Comparison of ENCODE assay signal across 5 fruit fly cellular contexts in the genomic region with DNA sequence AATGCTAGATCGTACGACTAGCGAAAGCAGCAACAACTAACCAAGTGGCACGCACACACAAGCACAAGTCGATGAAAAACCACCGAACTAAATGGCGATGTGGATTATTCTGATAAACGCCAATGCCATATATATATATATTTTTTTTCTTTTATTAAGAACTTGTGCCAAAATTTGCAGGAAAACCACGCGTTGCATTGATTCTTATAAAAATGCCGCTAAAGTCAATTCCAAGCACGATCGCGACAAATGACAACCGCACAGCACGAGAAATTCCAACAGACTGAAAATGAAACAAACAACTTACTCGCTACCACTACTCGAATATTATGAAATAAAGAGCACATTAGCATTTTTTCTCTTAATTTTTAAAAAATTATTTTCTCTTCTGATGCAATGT.
TF ChIP-seq lines count a peak whose summit lies in the region.

Gene for, minus strand, starts transcription at position 287 of the 400 bp plus-strand sequence.

- TF ChIP-seq CTCF in whole organism, embryonic (GFP tag; optimal IDR thresholded peaks at IDR 0.05; lab: Kevin White, UChicago) = no peak

TF ChIP-seq in whole organism, adult, 20 proteins besides CTCF, POLR2A, EP300 and RAD21:
- no peak for TF ChIP-seq tj (GFP tag; optimal IDR thresholded peaks at IDR 0.05; lab: Kevin White, UChicago)
- TF ChIP-seq CG12768 (GFP tag; optimal IDR thresholded peaks at IDR 0.05; lab: Kevin White, UChicago) = peak; percentile 1
- TF ChIP-seq Mnt (GFP tag; optimal IDR thresholded peaks at IDR 0.05; lab: Kevin White, UChicago) = peak; percentile 64
TF ChIP-seq in whole organism, adult: peak in this region for 2.

TF ChIP-seq in whole organism, embryonic, 481 proteins besides CTCF, POLR2A, EP300 and RAD21 (continues in another document):
- TF ChIP-seq amos (GFP tag; IDR thresholded peaks at IDR 0.05; lab: Robert Waterston, UW; ENCODE audit: partially characterized antibody) = peak; percentile 9; the same call in 1 of the 2 replicates
- TF ChIP-seq lbe (GFP tag; optimal IDR thresholded peaks at IDR 0.05; lab: Kevin White, UChicago) = no peak
- no peak for TF ChIP-seq CG2712 (tag; optimal IDR thresholded peaks at IDR 0.05; lab: Kevin White, UChicago)
- TF ChIP-seq CG10565 (GFP tag; optimal IDR thresholded peaks at IDR 0.05; lab: Kevin White, UChicago) = no peak
- TF ChIP-seq CG2678 (tag; optimal IDR thresholded peaks at IDR 0.05; lab: Kevin White, UChicago) = peak; percentile 21
- no peak for TF ChIP-seq CG10654 (GFP tag; optimal IDR thresholded peaks at IDR 0.05; lab: Kevin White, UChicago)
- no peak for TF ChIP-seq CG8281 (tag; optimal IDR thresholded peaks at IDR 0.05; lab: Kevin White, UChicago)
- TF ChIP-seq CG8924 (tag; optimal IDR thresholded peaks at IDR 0.05; lab: Kevin White, UChicago) = no peak
- TF ChIP-seq lmd (GFP tag; IDR thresholded peaks at IDR 0.05; lab: Robert Waterston, UW) = no peak
- TF ChIP-seq fd96Cb (tag; optimal IDR thresholded peaks at IDR 0.05; lab: Kevin White, UChicago) = no peak
- peak; percentile 40; the same call in 1 of the 3 replicates for TF ChIP-seq CG34422 (GFP tag; IDR thresholded peaks at IDR 0.05; lab: Robert Waterston, UW)
- TF ChIP-seq Hmx (GFP tag; optimal IDR thresholded peaks at IDR 0.05; lab: Kevin White, UChicago) = no peak
- TF ChIP-seq dm (GFP tag; optimal IDR thresholded peaks at IDR 0.05; lab: Kevin White, UChicago) = no peak
- TF ChIP-seq kah (GFP tag; optimal IDR thresholded peaks at IDR 0.05; lab: Kevin White, UChicago) = peak; percentile 56
- no peak for TF ChIP-seq Spps (tag; optimal IDR thresholded peaks at IDR 0.05; lab: Kevin White, UChicago)
- peak; percentile 38; the same call in 1 of the 2 replicates for TF ChIP-seq CG42726 (GFP tag; IDR thresholded peaks at IDR 0.05; lab: Robert Waterston, UW; ENCODE audit: partially characterized antibody)
- no peak for TF ChIP-seq hkb (optimal IDR thresholded peaks at IDR 0.05; lab: Kevin White, UChicago)
- TF ChIP-seq hkb (GFP tag; IDR thresholded peaks at IDR 0.05; lab: Robert Waterston, UW) = no peak
- TF ChIP-seq CG4404 (GFP tag; IDR thresholded peaks at IDR 0.05; lab: Robert Waterston, UW) = no peak
- TF ChIP-seq CG12155 (GFP tag; optimal IDR thresholded peaks at IDR 0.05; lab: Kevin White, UChicago) = peak; percentile 93

TF ChIP-seq in whole organism, prepupa, 60 proteins besides CTCF, POLR2A, EP300 and RAD21:
- TF ChIP-seq vri (GFP tag; optimal IDR thresholded peaks at IDR 0.05; lab: Kevin White, UChicago) = peak; percentile 24
- 0 out of 3 replicates have a peak, but pooled peaks have one; percentile 2 for TF ChIP-seq CG8119 (GFP tag; IDR thresholded peaks at IDR 0.05; lab: Robert Waterston, UW)
- no peak for TF ChIP-seq cyc (GFP tag; optimal IDR thresholded peaks at IDR 0.05; lab: Kevin White, UChicago)
- no peak for TF ChIP-seq CG11762 (GFP tag; optimal IDR thresholded peaks at IDR 0.05; lab: Kevin White, UChicago; ENCODE audit: insufficient read depth)
- TF ChIP-seq fkh (GFP tag; optimal IDR thresholded peaks at IDR 0.05; lab: Kevin White, UChicago) = peak; percentile 21
- no peak for TF ChIP-seq CG8319 (GFP tag; optimal IDR thresholded peaks at IDR 0.05; lab: Kevin White, UChicago)
- no peak for TF ChIP-seq spab (GFP tag; optimal IDR thresholded peaks at IDR 0.05; lab: Kevin White, UChicago)
- no peak for TF ChIP-seq pdm3 (GFP tag; optimal IDR thresholded peaks at IDR 0.05; lab: Kevin White, UChicago)
- TF ChIP-seq Eip78C (GFP tag; lab: Kevin White, UChicago) = peak; percentile 14
- TF ChIP-seq CG6276 (GFP tag; optimal IDR thresholded peaks at IDR 0.05; lab: Kevin White, UChicago) = peak; percentile 26

TF ChIP-seq in whole organism, pupa, 21 proteins besides CTCF, POLR2A, EP300 and RAD21:
- TF ChIP-seq CG17806 (tag; optimal IDR thresholded peaks at IDR 0.05; lab: Kevin White, UChicago) = peak; percentile 2
- no peak for TF ChIP-seq Pif1A (GFP tag; optimal IDR thresholded peaks at IDR 0.05; lab: Kevin White, UChicago)
- peak; percentile 15; the same call in 1 of the 2 replicates for TF ChIP-seq CG32121 (GFP tag; IDR thresholded peaks at IDR 0.05; lab: Robert Waterston, UW)
- TF ChIP-seq rn (GFP tag; IDR thresholded peaks at IDR 0.05; lab: Robert Waterston, UW) = no peak
- no peak for TF ChIP-seq EcR (GFP tag; optimal IDR thresholded peaks at IDR 0.05; lab: Kevin White, UChicago)
- no peak for TF ChIP-seq CG9948 (tag; optimal IDR thresholded peaks at IDR 0.05; lab: Kevin White, UChicago)
- peak; percentile 6; the same call in 1 of the 2 replicates for TF ChIP-seq Ets98B (GFP tag; IDR thresholded peaks at IDR 0.05; lab: Robert Waterston, UW)
- no peak for TF ChIP-seq CG14655 (GFP tag; optimal IDR thresholded peaks at IDR 0.05; lab: Kevin White, UChicago)

TF ChIP-seq in whole organism, wandering third instar larva, 38 proteins besides CTCF, POLR2A, EP300 and RAD21:
- TF ChIP-seq usp (GFP tag; optimal IDR thresholded peaks at IDR 0.05; lab: Kevin White, UChicago) = no peak
- TF ChIP-seq CG9705 (GFP tag; optimal IDR thresholded peaks at IDR 0.05; lab: Kevin White, UChicago) = no peak
- TF ChIP-seq ey (GFP tag; optimal IDR thresholded peaks at IDR 0.05; lab: Kevin White, UChicago) = no peak
- TF ChIP-seq fru (GFP tag; optimal IDR thresholded peaks at IDR 0.05; lab: Kevin White, UChicago) = peak; percentile 14
- TF ChIP-seq HLH106 (tag; optimal IDR thresholded peaks at IDR 0.05; lab: Kevin White, UChicago) = no peak
